Worm (Caenorhabditis elegans) whole organism, mixed stage, embryonic: ENCODE data around the gene T10H10.2.

ENCODE experiments used
- M03D4.4 ChIP-seq: sonication (generic microtip); optimal IDR thresholded peaks from 2 replicates; lab custom pipeline; 2017; ENCODE audit warnings: mild to moderate bottlenecking, missing genetic modification characterization, missing compliant biosample characterization
- bed-3 ChIP-seq: fragments of 200-800 bp; sonication (Bioruptor generic); optimal IDR thresholded peaks from 3 replicates; lab custom pipeline; 2018; ENCODE audit warnings: mild to moderate bottlenecking, missing genetic modification characterization, moderate library complexity, missing compliant biosample characterization
- blmp-1 ChIP-seq: fragments of 150-350 bp; optimal IDR thresholded peaks from 2 replicates; lab custom pipeline; 2014; ENCODE audit warnings: missing biosample characterization, missing genetic modification characterization
- ceh-39 ChIP-seq: fragments of 150-350 bp; optimal IDR thresholded peaks from 2 replicates; lab custom pipeline; 2014; ENCODE audit warnings: missing biosample characterization, missing genetic modification characterization
- ceh-43 ChIP-seq: fragments of 200-800 bp; sonication (Bioruptor generic); optimal IDR thresholded peaks from 2 replicates; lab custom pipeline; 2018; ENCODE audit warnings: mild to moderate bottlenecking, missing genetic modification characterization, moderate library complexity, missing compliant biosample characterization
- ceh-83 ChIP-seq: fragments of 200-800 bp; sonication (Bioruptor generic); optimal IDR thresholded peaks from 2 replicates; lab custom pipeline; 2018; ENCODE audit warnings: mild to moderate bottlenecking, missing genetic modification characterization, missing compliant biosample characterization
- ces-1 ChIP-seq: fragments of 150-350 bp; optimal IDR thresholded peaks from 2 replicates; lab custom pipeline; 2014; ENCODE audit warnings: missing biosample characterization, missing genetic modification reagents, missing genetic modification characterization
- cnd-1 ChIP-seq: fragments of 200-800 bp; sonication (Bioruptor generic); optimal IDR thresholded peaks from 2 replicates; lab custom pipeline; 2018; ENCODE audit warnings: mild to moderate bottlenecking, missing genetic modification characterization, missing compliant biosample characterization
- elt-1 ChIP-seq: sonication (generic microtip); optimal IDR thresholded peaks from 2 replicates; lab custom pipeline; 2017; ENCODE audit warnings: missing genetic modification characterization, mild to moderate bottlenecking, missing compliant biosample characterization, antibody characterized with exemption, moderate library complexity, borderline replicate concordance; ENCODE audit not compliant: insufficient read depth
- elt-3 ChIP-seq: fragments of 150-350 bp; optimal IDR thresholded peaks from 2 replicates; lab custom pipeline; 2014; ENCODE audit warnings: missing biosample characterization, missing genetic modification characterization
- flh-1 ChIP-seq: fragments of 200-800 bp; sonication (Bioruptor generic); optimal IDR thresholded peaks from 2 replicates; lab custom pipeline; 2018; ENCODE audit warnings: mild to moderate bottlenecking, missing genetic modification characterization, moderate library complexity, missing compliant biosample characterization
- ham-2 ChIP-seq: fragments of 200-800 bp; sonication (Bioruptor generic); optimal IDR thresholded peaks from 2 replicates; lab custom pipeline; 2018; ENCODE audit warnings: mild to moderate bottlenecking, missing genetic modification characterization, missing compliant biosample characterization
- lin-13 ChIP-seq: fragments of 150-350 bp; optimal IDR thresholded peaks from 2 replicates; lab custom pipeline; 2014; ENCODE audit warnings: missing biosample characterization, missing genetic modification characterization
- lin-32 ChIP-seq: fragments of 200-800 bp; sonication (Bioruptor generic); optimal IDR thresholded peaks from 2 replicates; lab custom pipeline; 2018; ENCODE audit warnings: mild to moderate bottlenecking, missing genetic modification characterization, missing compliant biosample characterization
- mab-5 ChIP-seq: fragments of 150-350 bp; optimal IDR thresholded peaks from 2 replicates; lab custom pipeline; 2014; ENCODE audit warnings: missing biosample characterization, missing genetic modification characterization
- mep-1 ChIP-seq: fragments of 150-350 bp; optimal IDR thresholded peaks from 2 replicates; lab custom pipeline; 2017; ENCODE audit warnings: missing biosample characterization, missing genetic modification reagents, missing genetic modification characterization, inconsistent platforms
- mls-2 ChIP-seq: sonication (generic microtip); optimal IDR thresholded peaks from 2 replicates; lab custom pipeline; 2016; ENCODE audit warnings: mild to moderate bottlenecking, missing genetic modification characterization, moderate library complexity, missing compliant biosample characterization
- nhr-2 ChIP-seq: fragments of 150-350 bp; optimal IDR thresholded peaks from 2 replicates; lab custom pipeline; 2014; ENCODE audit warnings: missing biosample characterization, missing genetic modification characterization
- nhr-237 ChIP-seq: fragments of 150-350 bp; optimal IDR thresholded peaks from 2 replicates; lab custom pipeline; 2014; ENCODE audit warnings: missing biosample characterization, missing genetic modification characterization
- nhr-28 ChIP-seq: fragments of 150-350 bp; optimal IDR thresholded peaks from 2 replicates; lab custom pipeline; 2014; ENCODE audit warnings: missing biosample characterization, missing genetic modification characterization
- nhr-76 ChIP-seq: sonication (generic microtip); optimal IDR thresholded peaks from 2 replicates; lab custom pipeline; 2017; ENCODE audit warnings: missing biosample characterization, missing genetic modification characterization
- pha-4 ChIP-seq: fragments of 150-350 bp; optimal IDR thresholded peaks from 2 replicates; lab custom pipeline; 2018; ENCODE audit warnings: missing biosample characterization, missing genetic modification reagents, missing genetic modification characterization
- sem-2 ChIP-seq: fragments of 200-800 bp; sonication (Bioruptor generic); optimal IDR thresholded peaks from 2 replicates; lab custom pipeline; 2018; ENCODE audit warnings: mild to moderate bottlenecking, missing genetic modification characterization, missing compliant biosample characterization
- snpc-4 ChIP-seq: fragments of 150-350 bp; optimal IDR thresholded peaks from 2 replicates; lab custom pipeline; 2014; ENCODE audit warnings: missing biosample characterization, missing genetic modification characterization
- sptf-1 ChIP-seq: sonication (generic microtip); optimal IDR thresholded peaks from 2 replicates; lab custom pipeline; 2017; ENCODE audit warnings: mild to moderate bottlenecking, missing genetic modification characterization, moderate library complexity, missing compliant biosample characterization
- tbx-8 ChIP-seq: fragments of 200-800 bp; sonication (Bioruptor generic); optimal IDR thresholded peaks from 2 replicates; lab custom pipeline; 2018; ENCODE audit warnings: mild to moderate bottlenecking, missing genetic modification characterization, moderate library complexity, missing compliant biosample characterization
- unc-120 ChIP-seq: sonication (generic microtip); optimal IDR thresholded peaks from 2 replicates; lab custom pipeline; 2017; ENCODE audit warnings: missing genetic modification characterization, missing compliant biosample characterization; ENCODE audit not compliant: poor library complexity, severe bottlenecking
- unc-62 ChIP-seq: fragments of 150-350 bp; optimal IDR thresholded peaks from 2 replicates; lab custom pipeline; 2014; ENCODE audit warnings: missing biosample characterization, missing genetic modification reagents, missing genetic modification characterization
- zip-8 ChIP-seq: fragments of 150-350 bp; optimal IDR thresholded peaks from 2 replicates; lab custom pipeline; 2014; ENCODE audit warnings: missing biosample characterization, missing genetic modification characterization

The T10H10.2 gene

ce11 chrX:2302782-2303181, 8.2 kb downstream of the T10H10.2 start, which contains the start of gene hum-6:
Gene hum-6 (plus strand): TSS chrX:2303082.
- TF ChIP-seq elt-1 (tag; lab: Kevin White, UChicago) (no peak), ceh-83 (no peak), nhr-28 (tag; lab: Kevin White, UChicago) (no peak), M03D4.4 (tag; lab: Kevin White, UChicago) (no peak)

- no peak for TF ChIP-seq pha-4 (tag; lab: Kevin White, UChicago)
- TF ChIP-seq unc-62 (GFP tag; lab: Kevin White, UChicago), result no peak
- TF ChIP-seq mab-5 (tag; lab: Kevin White, UChicago), result no peak
- no peak for TF ChIP-seq lin-32 (GFP tag; lab: Kevin White, UChicago)
Observed at ce11 chrX:2303253-2303652, 8.7 kb downstream of the T10H10.2 start.

- TF ChIP-seq lin-13 (tag; lab: Kevin White, UChicago), result no peak
- TF ChIP-seq blmp-1 (tag; lab: Kevin White, UChicago), result no peak
- TF ChIP-seq mls-2 (tag; lab: Kevin White, UChicago), result no peak
- no peak for TF ChIP-seq ham-2
- no peak for TF ChIP-seq elt-3
- TF ChIP-seq nhr-28 (tag; lab: Kevin White, UChicago), result no peak
- TF ChIP-seq nhr-237 (tag; lab: Kevin White, UChicago), result no peak
- TF ChIP-seq nhr-76 (tag; lab: Kevin White, UChicago), result no peak
- no peak for TF ChIP-seq ces-1 (GFP tag; lab: Kevin White, UChicago)
- no peak for TF ChIP-seq bed-3 (GFP tag; lab: Kevin White, UChicago)
- no peak for TF ChIP-seq lin-32 (GFP tag; lab: Kevin White, UChicago)
- no peak for TF ChIP-seq snpc-4
- TF ChIP-seq elt-1 (tag; lab: Kevin White, UChicago), result no peak
- no peak for TF ChIP-seq tbx-8 (GFP tag; lab: Kevin White, UChicago)
- TF ChIP-seq M03D4.4 (tag; lab: Kevin White, UChicago), result no peak
Observed at ce11 chrX:2304496-2304895, 9.9 kb downstream of the T10H10.2 start.

ce11 chrX:2316205-2316604, 21.7 kb downstream of the T10H10.2 start:
- peak; percentile 21 for TF ChIP-seq pha-4 (tag; lab: Kevin White, UChicago)
- TF ChIP-seq bed-3 (GFP tag; lab: Kevin White, UChicago), result no peak

- TF ChIP-seq sptf-1 (tag; lab: Kevin White, UChicago), result no peak
Observed at ce11 chrX:2316859-2317258, 22.3 kb downstream of the T10H10.2 start.

- TF ChIP-seq lin-32 (GFP tag; lab: Kevin White, UChicago) (no peak), mab-5 (tag; lab: Kevin White, UChicago) (no peak), elt-1 (tag; lab: Kevin White, UChicago) (no peak), nhr-2 (tag; lab: Kevin White, UChicago) (no peak), unc-62 (GFP tag; lab: Kevin White, UChicago) (no peak), nhr-76 (tag; lab: Kevin White, UChicago) (no peak), mep-1 (no peak), M03D4.4 (tag; lab: Kevin White, UChicago) (no peak), nhr-28 (tag; lab: Kevin White, UChicago) (no peak), elt-3 (no peak), flh-1 (GFP tag; lab: Kevin White, UChicago) (no peak), sem-2 (GFP tag; lab: Kevin White, UChicago) (no peak), ceh-43 (GFP tag; lab: Kevin White, UChicago) (no peak), lin-13 (tag; lab: Kevin White, UChicago) (no peak)
Observed at ce11 chrX:2317480-2317879, 22.9 kb downstream of the T10H10.2 start.

- TF ChIP-seq unc-62 (GFP tag; lab: Kevin White, UChicago) (no peak), ceh-83 (no peak), sptf-1 (tag; lab: Kevin White, UChicago) (no peak), elt-3 (no peak), ceh-39 (tag; lab: Kevin White, UChicago) (no peak), lin-32 (GFP tag; lab: Kevin White, UChicago) (no peak), ceh-43 (GFP tag; lab: Kevin White, UChicago) (no peak), pha-4 (tag; lab: Kevin White, UChicago) (no peak), mep-1 (no peak), blmp-1 (tag; lab: Kevin White, UChicago) (no peak), zip-8 (tag; lab: Kevin White, UChicago) (no peak), bed-3 (GFP tag; lab: Kevin White, UChicago) (no peak), flh-1 (GFP tag; lab: Kevin White, UChicago) (no peak), mab-5 (tag; lab: Kevin White, UChicago) (no peak), M03D4.4 (tag; lab: Kevin White, UChicago) (no peak), unc-120 (no peak), cnd-1 (tag; lab: Kevin White, UChicago) (no peak), nhr-76 (tag; lab: Kevin White, UChicago) (no peak), lin-13 (tag; lab: Kevin White, UChicago) (no peak), nhr-2 (tag; lab: Kevin White, UChicago) (no peak)
- TF ChIP-seq, all 35 proteins: peak for 0
Observed at ce11 chrX:2319238-2319637, 24.7 kb downstream of the T10H10.2 start, which contains the start of gene aakg-4. Gene aakg-4 (minus strand): TSS chrX:2319338.
